Fruit fly (Drosophila melanogaster): Measurements from ENCODE around the gene RhoGAP71E.

The RhoGAP71E gene

dm6 chr3L:15566484-15566955, 22.1 kb upstream of the RhoGAP71E start (continued):
- peak; percentile 61 for TF ChIP-seq CG15696 (tag; optimal IDR thresholded peaks at IDR 0.05)
- TF ChIP-seq amos (GFP tag; IDR thresholded peaks at IDR 0.05; ENCODE audit: partially characterized antibody): no peak
- peak; percentile 38 for TF ChIP-seq CG6791 (GFP tag; IDR thresholded peaks at IDR 0.05; ENCODE audit: partially characterized antibody)
- peak; percentile 64; the same call in 1 of the 2 replicates for TF ChIP-seq sob (GFP tag; IDR thresholded peaks at IDR 0.05)
- peak; percentile 75; the same call in 1 of the 2 replicates for TF ChIP-seq CG14014 (GFP tag; IDR thresholded peaks at IDR 0.05)
- peak; percentile 59 for TF ChIP-seq Fer2 (tag; optimal IDR thresholded peaks at IDR 0.05)
- peak; percentile 85; the same call in 2 of the 3 replicates for TF ChIP-seq so (GFP tag; IDR thresholded peaks at IDR 0.05)
- TF ChIP-seq Xrp1 (GFP tag; IDR thresholded peaks at IDR 0.05): peak; percentile 70
- TF ChIP-seq CG10267 (tag; optimal IDR thresholded peaks at IDR 0.05): no peak
- 0 out of 2 replicates have a peak, but pooled peaks have one; percentile 37 for TF ChIP-seq CG10366 (GFP tag; IDR thresholded peaks at IDR 0.05)
- no peak for TF ChIP-seq CG17612 (GFP tag; IDR thresholded peaks at IDR 0.05)
- peak; percentile 8 for TF ChIP-seq ab (GFP tag; optimal IDR thresholded peaks at IDR 0.05)
- TF ChIP-seq ranshi (GFP tag; IDR thresholded peaks at IDR 0.05): peak; percentile 41; the same call in 1 of the 2 replicates
- TF ChIP-seq NK7.1 (GFP tag; optimal IDR thresholded peaks at IDR 0.05): peak; percentile 31
- TF ChIP-seq CG30403 (GFP tag; optimal IDR thresholded peaks at IDR 0.05): no peak
- TF ChIP-seq Bteb2 (GFP tag; optimal IDR thresholded peaks at IDR 0.05): peak; percentile 8
- TF ChIP-seq CG9727 (GFP tag; optimal IDR thresholded peaks at IDR 0.05): peak; percentile 68
- no peak for TF ChIP-seq abd-A (tag; optimal IDR thresholded peaks at IDR 0.05)
- TF ChIP-seq Atf6 (GFP tag; IDR thresholded peaks at IDR 0.05): peak; percentile 77
- TF ChIP-seq scrt (GFP tag; optimal IDR thresholded peaks at IDR 0.05): peak; percentile 57
- peak; percentile 90 for TF ChIP-seq Fer1 (GFP tag; optimal IDR thresholded peaks at IDR 0.05)
- TF ChIP-seq Dll (GFP tag; IDR thresholded peaks at IDR 0.05; ENCODE audit: partially characterized antibody): no peak
- peak; percentile 3 for TF ChIP-seq twi (tag; optimal IDR thresholded peaks at IDR 0.05)
- TF ChIP-seq CG10543 (GFP tag; optimal IDR thresholded peaks at IDR 0.05): peak; percentile 98
- no peak for TF ChIP-seq mam (GFP tag; optimal IDR thresholded peaks at IDR 0.05)
- TF ChIP-seq HHEX (GFP tag; optimal IDR thresholded peaks at IDR 0.05): peak; percentile 90
- TF ChIP-seq luna (GFP tag; optimal IDR thresholded peaks at IDR 0.05): no peak
- TF ChIP-seq trh (GFP tag; optimal IDR thresholded peaks at IDR 0.05): no peak
- TF ChIP-seq mirr (GFP tag; optimal IDR thresholded peaks at IDR 0.05): peak; percentile 94
- no peak for TF ChIP-seq D19B (GFP tag; optimal IDR thresholded peaks at IDR 0.05)
- no peak for TF ChIP-seq CG5245 (GFP tag; optimal IDR thresholded peaks at IDR 0.05)
- TF ChIP-seq CG16815 (GFP tag; optimal IDR thresholded peaks at IDR 0.05): no peak
- peak; percentile 55 for TF ChIP-seq gcm (GFP tag; optimal IDR thresholded peaks at IDR 0.05)
- TF ChIP-seq unpg (GFP tag; optimal IDR thresholded peaks at IDR 0.05): peak; percentile 64
- peak; percentile 39 for TF ChIP-seq CG1603 (tag; optimal IDR thresholded peaks at IDR 0.05)
- peak; percentile 15 for TF ChIP-seq wdn (GFP tag; IDR thresholded peaks at IDR 0.05)
- peak; percentile 29 for TF ChIP-seq TFAM (GFP tag; optimal IDR thresholded peaks at IDR 0.05)
- TF ChIP-seq fru (optimal IDR thresholded peaks at IDR 0.05): no peak
- TF ChIP-seq cato (GFP tag; optimal IDR thresholded peaks at IDR 0.05; ENCODE audit: borderline replicate concordance): no peak
- TF ChIP-seq CG2202 (tag; optimal IDR thresholded peaks at IDR 0.05): peak; percentile 45
- TF ChIP-seq pb (GFP tag; optimal IDR thresholded peaks at IDR 0.05): peak; percentile 13
- peak in 1 of 2 experiments; percentile 58 for TF ChIP-seq crp (GFP tag; optimal IDR thresholded peaks at IDR 0.05)
- peak; percentile 89 for TF ChIP-seq CG12071 (GFP tag; optimal IDR thresholded peaks at IDR 0.05)
- TF ChIP-seq bowl (GFP tag; IDR thresholded peaks at IDR 0.05): peak; percentile 36; the same call in 1 of the 2 replicates
- TF ChIP-seq bab2 (GFP tag; optimal IDR thresholded peaks at IDR 0.05): peak; percentile 74
- TF ChIP-seq CG6683 (GFP tag; optimal IDR thresholded peaks at IDR 0.05): peak; percentile 42
- peak; percentile 70 for TF ChIP-seq CG7745 (tag; optimal IDR thresholded peaks at IDR 0.05)
- TF ChIP-seq CG12299 (tag; optimal IDR thresholded peaks at IDR 0.05): peak; percentile 62
- TF ChIP-seq odd (GFP tag; optimal IDR thresholded peaks at IDR 0.05): peak; percentile 90
- TF ChIP-seq CG11723 (GFP tag; optimal IDR thresholded peaks at IDR 0.05): no peak

Data from whole organism, embryonic.